Worm (Caenorhabditis elegans): Measurements from ENCODE around the gene R13D11.10.

The R13D11.10 gene

ce11 chrV:817182-817581 is 4.2 kb upstream of the R13D11.10 start, which contains the start of gene R13D11.1:
Gene R13D11.1 (plus strand): TSS chrV:817482.
- TF ChIP-seq elt-1 (tag; optimal IDR thresholded peaks at IDR 0.05; ENCODE audit: borderline replicate concordance, insufficient read depth): no peak

DNA sequence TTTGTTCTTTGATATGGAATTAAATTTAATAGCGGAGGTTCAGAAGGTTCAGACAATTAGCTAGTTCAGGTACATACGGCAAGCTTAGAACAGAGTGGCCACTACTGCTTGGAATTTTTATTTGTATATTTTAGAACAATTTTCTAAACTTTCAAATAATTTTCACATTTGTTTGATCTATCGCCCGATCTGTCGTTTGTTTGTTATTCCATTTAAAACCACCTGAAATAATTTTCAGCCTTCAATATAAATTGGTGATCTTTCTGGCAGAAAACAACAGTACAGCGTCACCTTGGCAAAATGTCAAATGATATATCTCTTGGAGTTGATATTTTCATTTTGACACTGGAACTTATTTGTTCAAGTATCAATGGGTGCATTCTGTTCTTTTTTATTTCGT is 1.7 kb upstream of the R13D11.10 start, which contains the start of gene R13D11.3:
R13D11.3 (plus strand) TSS at position 301 of the 400 bp plus-strand sequence.
- TF ChIP-seq cnd-1 (tag; optimal IDR thresholded peaks at IDR 0.05) (no peak), nhr-76 (tag; optimal IDR thresholded peaks at IDR 0.05) (no peak), lsy-2 (tag; optimal IDR thresholded peaks at IDR 0.05) (no peak), sem-2 (GFP tag; optimal IDR thresholded peaks at IDR 0.05) (no peak)

ce11 chrV:810281-810862 is 2.6 kb downstream of the R13D11.10 start, which contains the start of gene R13D11.4:
Gene R13D11.4 (plus strand): TSS chrV:810812.
- TF ChIP-seq hlh-1 (tag; optimal IDR thresholded peaks at IDR 0.05) (no peak), ces-1 (GFP tag; optimal IDR thresholded peaks at IDR 0.05) (peak; percentile 67), tbx-8 (GFP tag; optimal IDR thresholded peaks at IDR 0.05) (no peak), mab-5 (tag; optimal IDR thresholded peaks at IDR 0.05) (no peak), cnd-1 (tag; optimal IDR thresholded peaks at IDR 0.05) (no peak), snpc-4 (tag; optimal IDR thresholded peaks at IDR 0.05) (no peak), sem-2 (GFP tag; optimal IDR thresholded peaks at IDR 0.05) (no peak), ceh-83 (GFP tag; optimal IDR thresholded peaks at IDR 0.05) (no peak)

- TF ChIP-seq ces-1 (GFP tag; optimal IDR thresholded peaks at IDR 0.05) (no peak), unc-120 (tag; optimal IDR thresholded peaks at IDR 0.05; ENCODE audit: poor library complexity, severe bottlenecking) (no peak), unc-39 (tag; optimal IDR thresholded peaks at IDR 0.05) (no peak), bed-3 (GFP tag; optimal IDR thresholded peaks at IDR 0.05) (no peak), ceh-43 (GFP tag; optimal IDR thresholded peaks at IDR 0.05) (no peak)
Measured at ce11 chrV:808260-808659, 4.7 kb downstream of the R13D11.10 start.

DNA sequence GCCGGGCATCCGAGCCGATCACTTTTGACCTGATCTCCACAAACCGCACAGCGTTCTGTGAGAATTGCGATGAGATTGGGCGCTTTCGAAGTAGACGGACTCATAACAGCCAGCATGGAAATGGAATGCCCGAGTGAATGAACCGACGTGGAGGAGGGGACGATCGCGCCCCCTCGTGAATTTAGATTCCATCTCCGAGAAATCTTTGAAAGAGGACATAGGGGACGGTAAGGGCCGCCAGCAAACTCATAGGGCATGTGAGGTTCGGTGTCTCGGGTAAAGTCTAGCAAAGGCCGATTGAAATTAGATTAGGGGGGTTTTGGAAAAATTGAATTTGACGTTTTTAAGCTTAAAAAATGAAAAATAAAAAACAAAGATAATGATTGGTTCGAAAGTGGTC is 8.5 kb downstream of the R13D11.10 start, which contains the start of gene nhr-270:
nhr-270 (minus strand) TSS at position 257 of the 400 bp plus-strand sequence.
- TF ChIP-seq elt-1 (tag; optimal IDR thresholded peaks at IDR 0.05; ENCODE audit: borderline replicate concordance, insufficient read depth) (peak; percentile 36), lsy-2 (tag; optimal IDR thresholded peaks at IDR 0.05) (no peak), snpc-4 (tag; optimal IDR thresholded peaks at IDR 0.05) (no peak), nhr-12 (tag; optimal IDR thresholded peaks at IDR 0.05) (no peak), hlh-1 (tag; optimal IDR thresholded peaks at IDR 0.05) (no peak)

DNA sequence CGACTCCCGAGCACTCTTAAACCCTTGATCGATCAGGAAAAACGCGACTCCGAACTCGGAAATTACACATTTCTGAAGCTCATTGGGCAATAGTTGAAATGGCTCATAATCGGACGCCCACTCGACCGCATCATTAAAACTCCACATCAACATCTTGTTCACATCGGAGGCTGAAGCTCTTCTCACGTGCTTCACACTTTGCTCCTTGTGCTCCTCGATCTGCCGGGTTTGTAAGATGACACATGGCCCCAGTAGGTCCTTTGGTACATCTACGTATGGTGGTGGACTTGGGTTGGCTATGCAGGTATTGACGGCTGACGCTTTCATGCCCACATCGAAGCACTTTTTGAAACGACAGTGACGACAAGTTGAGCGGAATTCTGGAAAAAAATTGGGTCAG is 9.5 kb downstream of the R13D11.10 start:
- no peak for TF ChIP-seq elt-3 (tag; optimal IDR thresholded peaks at IDR 0.05)

DNA sequence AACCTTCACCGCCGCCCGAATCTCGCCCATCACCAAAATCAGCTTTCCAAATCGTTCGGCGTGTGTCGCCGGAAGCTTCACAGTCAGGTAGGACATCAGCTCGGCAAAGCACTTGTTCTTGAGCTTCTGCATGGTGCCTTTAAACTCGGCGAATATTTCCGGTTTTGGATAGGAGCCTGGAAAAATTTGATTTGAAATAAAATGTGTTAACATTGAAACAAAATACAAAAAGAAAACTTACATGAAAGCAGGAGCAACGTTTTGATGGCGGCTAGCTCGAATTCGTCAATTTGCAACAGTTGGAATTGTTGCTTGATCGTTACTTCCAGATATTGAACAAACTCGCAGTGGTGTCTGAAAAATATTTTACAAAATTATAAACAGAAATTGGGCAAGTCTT is 10.3 kb downstream of the R13D11.10 start:
- no peak for TF ChIP-seq cnd-1 (tag; optimal IDR thresholded peaks at IDR 0.05)
- TF ChIP-seq ztf-11 (tag; optimal IDR thresholded peaks at IDR 0.05): no peak
- TF ChIP-seq nhr-237 (tag; optimal IDR thresholded peaks at IDR 0.05): no peak
- TF ChIP-seq elt-1 (tag; optimal IDR thresholded peaks at IDR 0.05; ENCODE audit: borderline replicate concordance, insufficient read depth): no peak
- TF ChIP-seq drap-1 (GFP tag; optimal IDR thresholded peaks at IDR 0.05): no peak
- TF ChIP-seq zip-8 (tag; optimal IDR thresholded peaks at IDR 0.05): no peak

- peak; percentile 85 for TF ChIP-seq elt-1 (tag; optimal IDR thresholded peaks at IDR 0.05; ENCODE audit: borderline replicate concordance, insufficient read depth)
- TF ChIP-seq nhr-237 (tag; optimal IDR thresholded peaks at IDR 0.05): no peak
Measured at ce11 chrV:801555-802060, 11.4 kb downstream of the R13D11.10 start.

ce11 chrV:800271-800670 is 12.7 kb downstream of the R13D11.10 start:
- TF ChIP-seq elt-1 (tag; optimal IDR thresholded peaks at IDR 0.05; ENCODE audit: borderline replicate concordance, insufficient read depth) (peak; percentile 38), unc-62 (GFP tag; optimal IDR thresholded peaks at IDR 0.05) (no peak)

All from whole organism, mixed stage, embryonic.